Worm (Caenorhabditis elegans): Measurements from ENCODE around the gene myrf-2.
"Not testable (repeated sequence)": the region's sequence is repeated elsewhere in the genome, so short reads cannot be mapped to it uniquely, and the experiment has no call there.

The myrf-2 gene

ce11 chrX:10141963-10142431 lies 52.2 kb downstream of the myrf-2 start, which contains the start of gene oac-14:
Gene oac-14, minus strand, starts transcription at chrX:10142013.
- peak; percentile 47 for TF ChIP-seq sma-3 (GFP tag; optimal IDR thresholded peaks at IDR 0.05)
- peak; percentile 51 for TF ChIP-seq gmeb-1 (tag; optimal IDR thresholded peaks at IDR 0.05)
- no peak for TF ChIP-seq lin-13 (GFP tag; optimal IDR thresholded peaks at IDR 0.05)
- no peak for TF ChIP-seq ZK546.5 (tag; optimal IDR thresholded peaks at IDR 0.05)
- peak in 1 of 2 experiments; percentile 12 for TF ChIP-seq lsy-2 (tag; optimal IDR thresholded peaks at IDR 0.05)
- TF ChIP-seq Y55F3AM.14 (GFP tag; optimal IDR thresholded peaks at IDR 0.05): no peak
- no peak for TF ChIP-seq skn-1 (tag; optimal IDR thresholded peaks at IDR 0.05)
- TF ChIP-seq fos-1 (tag; optimal IDR thresholded peaks at IDR 0.05): peak; percentile 93
- TF ChIP-seq sma-9 (GFP tag; optimal IDR thresholded peaks at IDR 0.05): peak; percentile 90
- no peak for TF ChIP-seq sma-9 (tag; optimal IDR thresholded peaks at IDR 0.05)
- peak; percentile 78 for TF ChIP-seq crh-2 (tag; optimal IDR thresholded peaks at IDR 0.05)
- TF ChIP-seq R02D3.7 (tag; optimal IDR thresholded peaks at IDR 0.05): no peak
- peak; percentile 87 for TF ChIP-seq F13H6.1 (tag; optimal IDR thresholded peaks at IDR 0.05)
- TF ChIP-seq nhr-129 (tag; optimal IDR thresholded peaks at IDR 0.05): peak; percentile 41
- no peak for TF ChIP-seq nhr-237 (tag; optimal IDR thresholded peaks at IDR 0.05)
- TF ChIP-seq sem-4 (tag; optimal IDR thresholded peaks at IDR 0.05): no peak
- no peak for TF ChIP-seq egl-27 (tag; optimal IDR thresholded peaks at IDR 0.05)
- TF ChIP-seq nhr-25 (tag; optimal IDR thresholded peaks at IDR 0.05): no peak
- no peak for TF ChIP-seq elt-3 (tag; optimal IDR thresholded peaks at IDR 0.05)
- TF ChIP-seq peb-1 (tag; optimal IDR thresholded peaks at IDR 0.05): no peak
- no peak for TF ChIP-seq dmd-4 (tag; optimal IDR thresholded peaks at IDR 0.05)

- TF ChIP-seq lin-39 (tag; optimal IDR thresholded peaks at IDR 0.05) (no peak), mdl-1 (tag; optimal IDR thresholded peaks at IDR 0.05) (no peak), mbf-1 (tag; optimal IDR thresholded peaks at IDR 0.05) (no peak), lin-13 (GFP tag; optimal IDR thresholded peaks at IDR 0.05) (no peak), ceh-82 (tag; optimal IDR thresholded peaks at IDR 0.05) (no peak)
Measured at ce11 chrX:10141264-10141663, 52.9 kb downstream of the myrf-2 start.

- no peak for TF ChIP-seq lin-39 (tag; optimal IDR thresholded peaks at IDR 0.05)
Measured at ce11 chrX:10138494-10138893, 55.7 kb downstream of the myrf-2 start, which contains the start of gene moc-1. Gene moc-1, minus strand, starts transcription at chrX:10138620.

- no peak for TF ChIP-seq lin-13 (GFP tag; optimal IDR thresholded peaks at IDR 0.05)
- no peak for TF ChIP-seq Y55F3AM.14 (GFP tag; optimal IDR thresholded peaks at IDR 0.05)
- no peak for TF ChIP-seq nhr-11 (tag; optimal IDR thresholded peaks at IDR 0.05)
Measured at ce11 chrX:10133082-10133481, 61.1 kb downstream of the myrf-2 start, which contains the start of gene unc-58. Gene unc-58, minus strand, starts transcription at chrX:10133182.

- TF ChIP-seq sma-3 (GFP tag; optimal IDR thresholded peaks at IDR 0.05) (peak; percentile 60), sem-4 (tag; optimal IDR thresholded peaks at IDR 0.05) (peak; percentile 32), ztf-4 (tag; optimal IDR thresholded peaks at IDR 0.05) (peak; percentile 14), crh-2 (tag; optimal IDR thresholded peaks at IDR 0.05) (peak; percentile 74), C34F6.9 (tag; optimal IDR thresholded peaks at IDR 0.05) (peak; percentile 31), F13H6.1 (tag; optimal IDR thresholded peaks at IDR 0.05) (peak; percentile 53), nhr-21 (tag; optimal IDR thresholded peaks at IDR 0.05) (peak; percentile 59), lsy-2 (tag; optimal IDR thresholded peaks at IDR 0.05) (peak in 1 of 2 experiments; percentile 37), lin-13 (GFP tag; optimal IDR thresholded peaks at IDR 0.05) (peak; percentile 62), fos-1 (tag; optimal IDR thresholded peaks at IDR 0.05) (peak; percentile 54), nhr-129 (tag; optimal IDR thresholded peaks at IDR 0.05) (peak; percentile 54), nhr-11 (tag; optimal IDR thresholded peaks at IDR 0.05) (peak; percentile 19), egl-27 (tag; optimal IDR thresholded peaks at IDR 0.05) (peak; percentile 54), unc-55 (GFP tag; optimal IDR thresholded peaks at IDR 0.05) (peak; percentile 76), sma-9 (GFP tag; optimal IDR thresholded peaks at IDR 0.05) (peak; percentile 79)
- TF ChIP-seq sma-9 (tag; optimal IDR thresholded peaks at IDR 0.05): not testable (repeated sequence)
Measured at ce11 chrX:10132546-10133032, 61.6 kb downstream of the myrf-2 start.
